Fruit fly (Drosophila melanogaster) whole organism, embryonic: ENCODE measurements around the gene sowi.

Source experiments
- BEAF-32 ChIP-seq: fragments of 200-800 bp; sonication (Bioruptor generic); optimal IDR thresholded peaks from 3 replicates; lab custom pipeline; 2017; ENCODE audit warnings: missing biosample characterization, missing genetic modification characterization, mild to moderate bottlenecking, moderate library complexity, missing genetic modification reagents
- Bdp1 ChIP-seq: fragments of 200-800 bp; sonication (Bioruptor generic); optimal IDR thresholded peaks from 3 replicates; lab custom pipeline; 2016; ENCODE audit warnings: missing biosample characterization, missing genetic modification characterization
- CG10267 ChIP-seq: fragments of 200-800 bp; sonication (Bioruptor generic); optimal IDR thresholded peaks from 2 replicates; lab custom pipeline; 2018; ENCODE audit warnings: missing biosample characterization, mild to moderate bottlenecking, missing genetic modification characterization, moderate library complexity
- CG10462 ChIP-seq: fragments of 200-800 bp; sonication (Bioruptor generic); optimal IDR thresholded peaks from 2 replicates; lab custom pipeline; 2016; ENCODE audit warnings: missing biosample characterization, missing genetic modification characterization
- CG10979 ChIP-seq: fragments of 200-800 bp; sonication (Bioruptor generic); optimal IDR thresholded peaks from 2 replicates; lab custom pipeline; 2018; ENCODE audit warnings: missing biosample characterization, mild to moderate bottlenecking, missing genetic modification characterization, moderate library complexity
- CG11085 ChIP-seq: fragments of 200-800 bp; sonication (Bioruptor generic); IDR thresholded peaks from 2 replicates; pipeline ENCODE4 v1.3.6; 2022; ENCODE audit warnings: missing biosample characterization, missing genetic modification characterization
- CG11093 ChIP-seq: fragments of 200-800 bp; sonication (Bioruptor generic); IDR thresholded peaks from 3 replicates; pipeline ENCODE4 v1.3.6; 2022; ENCODE audit warnings: missing biosample characterization, missing genetic modification characterization
- CG11247 ChIP-seq: fragments of 200-800 bp; sonication (Bioruptor generic); IDR thresholded peaks from 2 replicates; pipeline ENCODE4 v1.3.6; 2022; ENCODE audit warnings: missing biosample characterization, missing genetic modification characterization
- CG12391 ChIP-seq: fragments of 200-800 bp; sonication (Bioruptor generic); optimal IDR thresholded peaks from 3 replicates; lab custom pipeline; 2018; ENCODE audit warnings: missing biosample characterization, mild to moderate bottlenecking, missing genetic modification characterization, moderate library complexity
- CG13123 ChIP-seq: fragments of 200-800 bp; sonication (Bioruptor generic); optimal IDR thresholded peaks from 2 replicates; lab custom pipeline; 2016; ENCODE audit warnings: missing biosample characterization, missing genetic modification characterization
- CG14710 ChIP-seq: fragments of 200-800 bp; sonication (Bioruptor generic); optimal IDR thresholded peaks from 3 replicates; lab custom pipeline; 2019; ENCODE audit warnings: missing biosample characterization, mild to moderate bottlenecking, missing genetic modification characterization, moderate library complexity
- CG17361 ChIP-seq: fragments of 200-800 bp; sonication (Bioruptor generic); IDR thresholded peaks from 3 replicates; pipeline ENCODE4 v1.3.6; 2022; ENCODE audit warnings: missing biosample characterization, missing genetic modification characterization
- CG17829 ChIP-seq: fragments of 200-800 bp; optimal IDR thresholded peaks from 2 replicates; lab custom pipeline; 2019; ENCODE audit warnings: missing biosample characterization, mild to moderate bottlenecking, missing genetic modification characterization, moderate library complexity
- CG2875 ChIP-seq: fragments of 200-800 bp; sonication (Bioruptor generic); optimal IDR thresholded peaks from 2 replicates; lab custom pipeline; 2017; ENCODE audit warnings: missing biosample characterization, mild to moderate bottlenecking, missing genetic modification characterization, missing genetic modification reagents
- CG4730 ChIP-seq: fragments of 200-800 bp; sonication (Bioruptor generic); IDR thresholded peaks from 2 replicates; pipeline ENCODE4 v1.3.6; 2022; ENCODE audit warnings: missing biosample characterization, missing genetic modification characterization
- CG5180 ChIP-seq: fragments of 200-800 bp; sonication (Bioruptor generic); optimal IDR thresholded peaks from 3 replicates; lab custom pipeline; 2017; ENCODE audit warnings: missing biosample characterization, missing genetic modification characterization, mild to moderate bottlenecking, moderate library complexity, missing genetic modification reagents
- CG6254 ChIP-seq: fragments of 200-800 bp; sonication (Bioruptor generic); optimal IDR thresholded peaks from 3 replicates; lab custom pipeline; 2017; ENCODE audit warnings: mild to moderate bottlenecking, missing biosample characterization, missing genetic modification reagents, missing genetic modification characterization
- CG7987 ChIP-seq: fragments of 200-800 bp; sonication (Bioruptor generic); optimal IDR thresholded peaks from 2 replicates; lab custom pipeline; 2018; ENCODE audit warnings: missing biosample characterization, mild to moderate bottlenecking, missing genetic modification characterization, moderate library complexity
- CoRest ChIP-seq: fragments of 200-800 bp; sonication (Bioruptor generic); optimal IDR thresholded peaks from 3 replicates; lab custom pipeline; 2018; ENCODE audit warnings: missing biosample characterization, mild to moderate bottlenecking, missing genetic modification characterization, moderate library complexity
- D ChIP-seq, 2 experiments: fragments of 200-800 bp in 1 of 2; fragments of >200 bp in 1 of 2; sonication (Bioruptor generic) in 1 of 2; optimal IDR thresholded peaks; 2 replicates in 1 of 2; 3 replicates in 1 of 2; lab custom pipeline; 2017; ENCODE audit warnings: mild to moderate bottlenecking in 1 of 2, missing biosample characterization in 1 of 2, missing genetic modification characterization in 1 of 2, missing genetic modification reagents in 1 of 2
- Lhr ChIP-seq: fragments of 200-800 bp; sonication (Bioruptor generic); optimal IDR thresholded peaks from 3 replicates; lab custom pipeline; 2017; ENCODE audit warnings: mild to moderate bottlenecking, missing biosample characterization, missing genetic modification reagents, missing genetic modification characterization
- Med ChIP-seq: fragments of 200-800 bp; sonication (Bioruptor generic); peaks from one replicate; lab custom pipeline; 2016; ENCODE audit warnings: missing biosample characterization, missing genetic modification characterization, mild to moderate bottlenecking, inconsistent platforms, moderate library complexity
- Six4 ChIP-seq: fragments of 200-800 bp; sonication (Bioruptor generic); optimal IDR thresholded peaks from 2 replicates; lab custom pipeline; 2016; ENCODE audit warnings: missing biosample characterization, missing genetic modification characterization
- abd-A ChIP-seq: fragments of 200-800 bp; sonication (Bioruptor generic); optimal IDR thresholded peaks from 3 replicates; lab custom pipeline; 2019; ENCODE audit warnings: missing biosample characterization, mild to moderate bottlenecking, missing genetic modification characterization, moderate library complexity
- ara ChIP-seq: fragments of 200-800 bp; sonication (Bioruptor generic); IDR thresholded peaks from 2 replicates; pipeline ENCODE4 v1.3.6; 2022; ENCODE audit warnings: missing biosample characterization, missing genetic modification characterization
- bigmax ChIP-seq: fragments of 200-800 bp; sonication (Bioruptor generic); optimal IDR thresholded peaks from 2 replicates; lab custom pipeline; 2018; ENCODE audit warnings: missing biosample characterization, mild to moderate bottlenecking, missing genetic modification characterization
- chif ChIP-seq, 2 experiments: fragments of 200-800 bp; sonication (Bioruptor generic); optimal IDR thresholded peaks; 3 replicates each; lab custom pipeline; 2016; ENCODE audit warnings: missing biosample characterization in 2 of 2, missing genetic modification characterization in 2 of 2
- ci ChIP-seq: fragments of 200-800 bp; sonication (Bioruptor generic); IDR thresholded peaks from 3 replicates; pipeline ENCODE4 v1.3.6; 2022; ENCODE audit warnings: missing biosample characterization, missing genetic modification characterization
- crc ChIP-seq: fragments of 200-800 bp; sonication (Bioruptor generic); optimal IDR thresholded peaks from 2 replicates; lab custom pipeline; 2016; ENCODE audit warnings: missing biosample characterization, missing genetic modification characterization
- da ChIP-seq: fragments of 200-800 bp; sonication (Bioruptor generic); optimal IDR thresholded peaks from 2 replicates; lab custom pipeline; 2016; ENCODE audit warnings: missing biosample characterization, missing genetic modification characterization
- dmrt11E ChIP-seq: fragments of 200-800 bp; sonication (Bioruptor generic); optimal IDR thresholded peaks from 3 replicates; lab custom pipeline; 2018; ENCODE audit warnings: missing biosample characterization, mild to moderate bottlenecking, missing genetic modification characterization, moderate library complexity
- dysf ChIP-seq: fragments of 200-800 bp; sonication (Bioruptor generic); IDR thresholded peaks from 3 replicates; pipeline ENCODE4 v1.3.6; 2022; ENCODE audit warnings: missing biosample characterization, missing genetic modification characterization
- eve ChIP-seq, 2 experiments: fragments of >200 bp; optimal IDR thresholded peaks; 2 replicates each; lab custom pipeline; 2017; ENCODE audit warnings: missing biosample characterization in 2 of 2, missing genetic modification characterization in 2 of 2
- fd96Cb ChIP-seq: fragments of 200-800 bp; sonication (Bioruptor generic); optimal IDR thresholded peaks from 2 replicates; lab custom pipeline; 2018; ENCODE audit warnings: missing biosample characterization, mild to moderate bottlenecking, missing genetic modification characterization, moderate library complexity
- fru ChIP-seq: fragments of >200 bp; optimal IDR thresholded peaks from 2 replicates; lab custom pipeline; 2017
- gem ChIP-seq: fragments of 200-800 bp; sonication (Bioruptor generic); optimal IDR thresholded peaks from 2 replicates; lab custom pipeline; 2019; ENCODE audit warnings: missing biosample characterization, mild to moderate bottlenecking, missing genetic modification characterization, moderate library complexity
- grn ChIP-seq: fragments of 200-800 bp; sonication (Bioruptor generic); optimal IDR thresholded peaks from 3 replicates; lab custom pipeline; 2017; ENCODE audit warnings: missing biosample characterization, missing genetic modification characterization
- gsb-n ChIP-seq: fragments of 200-800 bp; sonication (Bioruptor generic); optimal IDR thresholded peaks from 3 replicates; lab custom pipeline; 2018; ENCODE audit warnings: missing biosample characterization, mild to moderate bottlenecking, missing genetic modification characterization
- jing ChIP-seq: fragments of 200-800 bp; sonication (Bioruptor generic); optimal IDR thresholded peaks from 2 replicates; lab custom pipeline; 2018; ENCODE audit warnings: missing biosample characterization, mild to moderate bottlenecking, missing genetic modification characterization
- kni ChIP-seq: fragments of 200-800 bp; sonication (Bioruptor generic); optimal IDR thresholded peaks from 3 replicates; lab custom pipeline; 2017; ENCODE audit warnings: mild to moderate bottlenecking, missing biosample characterization, missing genetic modification reagents, missing genetic modification characterization
- lola ChIP-seq, 3 experiments: fragments of >200 bp in 2 of 3; fragments of 200-800 bp in 1 of 3; sonication (Bioruptor generic) in 1 of 3; optimal IDR thresholded peaks; 2 replicates each; lab custom pipeline; 2017 to 2019; ENCODE audit warnings: missing biosample characterization in 3 of 3, missing genetic modification characterization in 3 of 3, mild to moderate bottlenecking in 1 of 3, moderate library complexity in 1 of 3
- nerfin-1 ChIP-seq: fragments of 200-800 bp; sonication (Bioruptor generic); optimal IDR thresholded peaks from 3 replicates; lab custom pipeline; 2019; ENCODE audit warnings: missing biosample characterization, mild to moderate bottlenecking, missing genetic modification characterization, moderate library complexity
- nmo ChIP-seq: fragments of 200-800 bp; sonication (Bioruptor generic); optimal IDR thresholded peaks from 2 replicates; lab custom pipeline; 2018; ENCODE audit warnings: missing biosample characterization, mild to moderate bottlenecking, missing genetic modification characterization, moderate library complexity
- peb ChIP-seq: fragments of 200-800 bp; sonication (Bioruptor generic); IDR thresholded peaks from 2 replicates; pipeline ENCODE4 v1.3.6; 2022; ENCODE audit warnings: missing biosample characterization, missing genetic modification characterization
- phol ChIP-seq: fragments of 200-800 bp; sonication (Bioruptor generic); optimal IDR thresholded peaks from 3 replicates; lab custom pipeline; 2018; ENCODE audit warnings: missing biosample characterization, mild to moderate bottlenecking, missing genetic modification characterization, moderate library complexity
- row ChIP-seq: fragments of 200-800 bp; sonication (Bioruptor generic); IDR thresholded peaks from 3 replicates; pipeline ENCODE4 v1.3.6; 2022; ENCODE audit warnings: missing biosample characterization, missing genetic modification characterization
- tio ChIP-seq: fragments of 200-800 bp; sonication (Bioruptor generic); optimal IDR thresholded peaks from 2 replicates; lab custom pipeline; 2017; ENCODE audit warnings: missing biosample characterization, missing genetic modification characterization, inconsistent platforms
- zf30C ChIP-seq: fragments of 200-800 bp; sonication (Bioruptor generic); optimal IDR thresholded peaks from 3 replicates; lab custom pipeline; 2018; ENCODE audit warnings: missing biosample characterization, mild to moderate bottlenecking, missing genetic modification characterization

sowi gene

dm6 chr3R:6674548-6674947, 46.8 kb upstream of the sowi start (continued):
- TF ChIP-seq abd-A (tag; lab: Kevin White, UChicago) (no peak), CG2875 (GFP tag; lab: Kevin White, UChicago) (peak; percentile 41), CG5180 (GFP tag; lab: Kevin White, UChicago) (peak; percentile 14), chif (GFP tag; optimal IDR thresholded peaks at IDR 0.05; lab: Kevin White, UChicago) (peak in 1 of 2 experiments; percentile 42), gsb-n (tag; lab: Kevin White, UChicago) (peak; percentile 29), lola (GFP tag; optimal IDR thresholded peaks at IDR 0.05; lab: Kevin White, UChicago) (peak in 1 of 3 experiments; percentile 64), Med (GFP tag; lab: Kevin White, UChicago) (peak; percentile 51), row (GFP tag; lab: Robert Waterston, UW) (peak; percentile 49; the same call in 1 of the 3 replicates), phol (peak; percentile 55), CG17829 (tag; lab: Kevin White, UChicago) (peak; percentile 51), eve (GFP tag; optimal IDR thresholded peaks at IDR 0.05; lab: Kevin White, UChicago) (no peak), Bdp1 (no peak), crc (GFP tag; lab: Kevin White, UChicago) (no peak), nmo (peak; percentile 39), fru (lab: Kevin White, UChicago) (no peak), dmrt11E (tag; lab: Kevin White, UChicago) (peak; percentile 71), CG14710 (tag; lab: Kevin White, UChicago) (peak; percentile 52), CG6254 (GFP tag; lab: Kevin White, UChicago) (peak; percentile 6), Six4 (GFP tag; lab: Kevin White, UChicago) (peak; percentile 9), ara (GFP tag; lab: Robert Waterston, UW) (peak; percentile 41; the same call in 1 of the 2 replicates), CG12391 (peak; percentile 25), dysf (0 out of 3 replicates have a peak, but pooled peaks have one; percentile 11), CG10462 (GFP tag; lab: Kevin White, UChicago) (no peak), CG10267 (tag; lab: Kevin White, UChicago) (peak; percentile 30), zf30C (GFP tag; lab: Kevin White, UChicago) (peak; percentile 22), gem (peak; percentile 62), fd96Cb (tag; lab: Kevin White, UChicago) (peak; percentile 34)

- peak; percentile 51 for TF ChIP-seq dmrt11E (tag; lab: Kevin White, UChicago)
- TF ChIP-seq kni, result peak; percentile 75
- TF ChIP-seq grn, result peak; percentile 74
- TF ChIP-seq CG4730 (GFP tag; lab: Robert Waterston, UW), result no peak
- TF ChIP-seq CG17361 (GFP tag; lab: Robert Waterston, UW), result peak; percentile 53; the same call in 2 of the 3 replicates
- TF ChIP-seq CG10979, result peak; percentile 31
- TF ChIP-seq CG11085 (GFP tag; lab: Robert Waterston, UW), result no peak
- no peak for TF ChIP-seq Lhr (GFP tag; lab: Kevin White, UChicago)
- TF ChIP-seq CoRest, result peak; percentile 15
- no peak for TF ChIP-seq CG13123
- no peak for TF ChIP-seq tio (GFP tag; lab: Kevin White, UChicago)
- peak; percentile 50 for TF ChIP-seq BEAF-32 (GFP tag; lab: Kevin White, UChicago)
- peak in 1 of 2 experiments; percentile 4 for TF ChIP-seq chif (GFP tag; optimal IDR thresholded peaks at IDR 0.05; lab: Kevin White, UChicago)
- TF ChIP-seq D (optimal IDR thresholded peaks at IDR 0.05; lab: Kevin White, UChicago), result no peak
- TF ChIP-seq D (GFP tag; optimal IDR thresholded peaks at IDR 0.05; lab: Kevin White, UChicago), result peak; percentile 43
- peak; percentile 28 for TF ChIP-seq CG14710 (tag; lab: Kevin White, UChicago)
- TF ChIP-seq jing (GFP tag; lab: Kevin White, UChicago), result no peak
- peak; percentile 50; the same call in 1 of the 3 replicates for TF ChIP-seq ci (GFP tag; lab: Robert Waterston, UW)
- no peak for TF ChIP-seq CG11247
- no peak for TF ChIP-seq CG7987
- TF ChIP-seq CG11093 (GFP tag; lab: Robert Waterston, UW), result no peak
- TF ChIP-seq da (GFP tag; lab: Kevin White, UChicago), result no peak
- peak; percentile 80 for TF ChIP-seq bigmax (GFP tag; lab: Kevin White, UChicago)
- TF ChIP-seq peb (GFP tag; lab: Robert Waterston, UW), result no peak
- TF ChIP-seq nerfin-1 (tag; lab: Kevin White, UChicago), result no peak
These were observed 44.8 kb upstream of the sowi start for dm6 chr3R:6672303-6673007.
